Fruit fly (Drosophila melanogaster) whole organism, adult: ENCODE data around the gene Klp68D.

ENCODE experiments used
- CG11617 ChIP-seq: fragments of 200-800 bp; sonication (Bioruptor generic); optimal IDR thresholded peaks from 2 replicates; lab custom pipeline; 2017; ENCODE audit warnings: mild to moderate bottlenecking, missing biosample characterization, missing genetic modification reagents, missing genetic modification characterization
- CG12768 ChIP-seq: fragments of 200-800 bp; sonication (Bioruptor generic); optimal IDR thresholded peaks from 2 replicates; lab custom pipeline; 2017; ENCODE audit warnings: missing biosample characterization, missing genetic modification characterization, mild to moderate bottlenecking, moderate library complexity, missing genetic modification reagents
- CG14711 ChIP-seq: fragments of 200-800 bp; sonication (Bioruptor generic); optimal IDR thresholded peaks from 2 replicates; lab custom pipeline; 2018; ENCODE audit warnings: missing biosample characterization, mild to moderate bottlenecking, missing genetic modification characterization, moderate library complexity
- CG1620 ChIP-seq: fragments of 200-800 bp; sonication (Bioruptor generic); optimal IDR thresholded peaks from 2 replicates; lab custom pipeline; 2016; ENCODE audit warnings: missing biosample characterization, missing genetic modification characterization
- CG33017 ChIP-seq: fragments of 200-800 bp; sonication (Bioruptor generic); optimal IDR thresholded peaks from 2 replicates; lab custom pipeline; 2018; ENCODE audit warnings: missing biosample characterization, mild to moderate bottlenecking, missing genetic modification characterization, moderate library complexity
- CG5204 ChIP-seq: fragments of 200-800 bp; sonication (Bioruptor generic); optimal IDR thresholded peaks from 2 replicates; lab custom pipeline; 2016; ENCODE audit warnings: missing biosample characterization, missing genetic modification characterization
- CG7045 ChIP-seq: fragments of 200-800 bp; sonication (Bioruptor generic); optimal IDR thresholded peaks from 2 replicates; lab custom pipeline; 2017; ENCODE audit warnings: missing biosample characterization, mild to moderate bottlenecking, missing genetic modification characterization
- CG7101 ChIP-seq: fragments of 200-800 bp; sonication (Bioruptor generic); optimal IDR thresholded peaks from 2 replicates; lab custom pipeline; 2018; ENCODE audit warnings: missing biosample characterization, mild to moderate bottlenecking, missing genetic modification characterization, moderate library complexity
- Clk ChIP-seq: fragments of 200-800 bp; sonication (Bioruptor generic); optimal IDR thresholded peaks from 2 replicates; lab custom pipeline; 2017; ENCODE audit warnings: missing biosample characterization, missing genetic modification characterization
- Crg-1 ChIP-seq: fragments of 200-800 bp; sonication (Bioruptor generic); optimal IDR thresholded peaks from 2 replicates; lab custom pipeline; 2016; ENCODE audit warnings: missing biosample characterization, missing genetic modification characterization
- Hr96 ChIP-seq: fragments of 200-800 bp; sonication (Bioruptor generic); optimal IDR thresholded peaks from 2 replicates; lab custom pipeline; 2016; ENCODE audit warnings: missing biosample characterization, missing genetic modification characterization
- Mnt ChIP-seq: fragments of 200-800 bp; sonication (Bioruptor generic); optimal IDR thresholded peaks from 2 replicates; lab custom pipeline; 2016; ENCODE audit warnings: missing biosample characterization, mild to moderate bottlenecking, missing genetic modification characterization
- bab1 ChIP-seq: fragments of 200-800 bp; sonication (Bioruptor generic); optimal IDR thresholded peaks from 3 replicates; lab custom pipeline; 2019; ENCODE audit warnings: missing biosample characterization, mild to moderate bottlenecking, missing genetic modification characterization, moderate library complexity
- cic ChIP-seq: fragments of 200-800 bp; sonication (Bioruptor generic); optimal IDR thresholded peaks from 2 replicates; lab custom pipeline; 2017; ENCODE audit warnings: missing biosample characterization, mild to moderate bottlenecking, missing genetic modification characterization, moderate library complexity
- cnc ChIP-seq, 2 experiments: fragments of >200 bp; optimal IDR thresholded peaks; 2 replicates each; lab custom pipeline; 2017
- kay ChIP-seq: fragments of 200-800 bp; sonication (Bioruptor generic); peaks from one replicate; lab custom pipeline; 2016; ENCODE audit warnings: missing biosample characterization, missing genetic modification characterization, borderline replicate concordance
- ovo ChIP-seq: fragments of 200-800 bp; sonication (Bioruptor generic); optimal IDR thresholded peaks from 2 replicates; lab custom pipeline; 2016; ENCODE audit warnings: missing biosample characterization, missing genetic modification characterization
- pad ChIP-seq: fragments of 200-800 bp; sonication (Bioruptor generic); optimal IDR thresholded peaks from 3 replicates; lab custom pipeline; 2017; ENCODE audit warnings: missing biosample characterization, missing genetic modification characterization, mild to moderate bottlenecking, moderate library complexity, missing genetic modification reagents
- tj ChIP-seq: fragments of 200-800 bp; sonication (Bioruptor generic); optimal IDR thresholded peaks from 3 replicates; lab custom pipeline; 2017; ENCODE audit warnings: missing biosample characterization, mild to moderate bottlenecking, missing genetic modification characterization, moderate library complexity
- toe ChIP-seq: fragments of 200-800 bp; sonication (Bioruptor generic); optimal IDR thresholded peaks from 2 replicates; lab custom pipeline; 2016; ENCODE audit warnings: missing biosample characterization, missing genetic modification characterization

The Klp68D gene

dm6 chr3L:11772608-11773017 is 22.8 kb upstream of the Klp68D start:
- TF ChIP-seq CG12768 (GFP tag; lab: Kevin White, UChicago) (peak; percentile 23), bab1 (GFP tag; lab: Kevin White, UChicago) (no peak), Hr96 (GFP tag; lab: Kevin White, UChicago) (no peak), kay (GFP tag; lab: Kevin White, UChicago) (no peak), tj (GFP tag; lab: Kevin White, UChicago) (no peak), CG5204 (GFP tag; lab: Kevin White, UChicago) (no peak), CG33017 (no peak), Clk (no peak), CG7101 (tag; lab: Kevin White, UChicago) (peak; percentile 5), CG1620 (GFP tag; lab: Kevin White, UChicago) (no peak), ovo (no peak), Mnt (GFP tag; lab: Kevin White, UChicago) (peak; percentile 18), CG11617 (GFP tag; lab: Kevin White, UChicago) (no peak), cic (peak; percentile 64), pad (GFP tag; lab: Kevin White, UChicago) (no peak), CG14711 (tag; lab: Kevin White, UChicago) (no peak), CG7045 (no peak), toe (GFP tag; lab: Kevin White, UChicago) (no peak), Crg-1 (GFP tag; lab: Kevin White, UChicago) (no peak), cnc (optimal IDR thresholded peaks at IDR 0.05; lab: Kevin White, UChicago) (no peak)

- peak; percentile 2 for TF ChIP-seq Mnt (GFP tag; lab: Kevin White, UChicago)
- no peak for TF ChIP-seq ovo
- TF ChIP-seq cic = peak; percentile 69
- peak; percentile 19 for TF ChIP-seq CG7101 (tag; lab: Kevin White, UChicago)
- TF ChIP-seq CG14711 (tag; lab: Kevin White, UChicago) = no peak
- no peak for TF ChIP-seq toe (GFP tag; lab: Kevin White, UChicago)
- peak; percentile 46 for TF ChIP-seq CG12768 (GFP tag; lab: Kevin White, UChicago)
These were observed 21.6 kb upstream of the Klp68D start for dm6 chr3L:11773796-11774195.

- TF ChIP-seq ovo (no peak), CG5204 (GFP tag; lab: Kevin White, UChicago) (no peak), kay (GFP tag; lab: Kevin White, UChicago) (no peak), Hr96 (GFP tag; lab: Kevin White, UChicago) (no peak), Mnt (GFP tag; lab: Kevin White, UChicago) (no peak), pad (GFP tag; lab: Kevin White, UChicago) (no peak), CG7101 (tag; lab: Kevin White, UChicago) (no peak), CG12768 (GFP tag; lab: Kevin White, UChicago) (no peak), Clk (no peak), CG33017 (no peak), cic (no peak), CG11617 (GFP tag; lab: Kevin White, UChicago) (no peak), Crg-1 (GFP tag; lab: Kevin White, UChicago) (no peak)
These were observed 21.0 kb upstream of the Klp68D start, which contains the start of gene Tim13 for dm6 chr3L:11774401-11774800. TSS of gene Tim13 (minus strand) at chr3L:11774501.

dm6 chr3L:11776731-11777130 is 18.7 kb upstream of the Klp68D start, which contains the start of gene CG14131:
TSS of gene CG14131 (plus strand) at chr3L:11777073.
- TF ChIP-seq ovo (no peak), tj (GFP tag; lab: Kevin White, UChicago) (no peak), Clk (no peak), CG5204 (GFP tag; lab: Kevin White, UChicago) (no peak), CG14711 (tag; lab: Kevin White, UChicago) (no peak), Crg-1 (GFP tag; lab: Kevin White, UChicago) (no peak), CG11617 (GFP tag; lab: Kevin White, UChicago) (no peak), pad (GFP tag; lab: Kevin White, UChicago) (no peak), CG33017 (no peak), Mnt (GFP tag; lab: Kevin White, UChicago) (no peak), Hr96 (GFP tag; lab: Kevin White, UChicago) (no peak), CG12768 (GFP tag; lab: Kevin White, UChicago) (no peak), toe (GFP tag; lab: Kevin White, UChicago) (no peak), CG7045 (no peak), cic (peak; percentile 26), cnc (optimal IDR thresholded peaks at IDR 0.05; lab: Kevin White, UChicago) (no peak), CG7101 (tag; lab: Kevin White, UChicago) (peak; percentile 6), kay (GFP tag; lab: Kevin White, UChicago) (peak; percentile 60), CG1620 (GFP tag; lab: Kevin White, UChicago) (no peak)

- TF ChIP-seq Hr96 (GFP tag; lab: Kevin White, UChicago) (no peak), bab1 (GFP tag; lab: Kevin White, UChicago) (peak; percentile 14), tj (GFP tag; lab: Kevin White, UChicago) (peak; percentile 33), cic (peak; percentile 50), toe (GFP tag; lab: Kevin White, UChicago) (no peak), kay (GFP tag; lab: Kevin White, UChicago) (peak; percentile 21), CG1620 (GFP tag; lab: Kevin White, UChicago) (no peak), Mnt (GFP tag; lab: Kevin White, UChicago) (peak; percentile 14)
These were observed 18.0 kb upstream of the Klp68D start for dm6 chr3L:11777348-11777958.

- TF ChIP-seq CG7101 (tag; lab: Kevin White, UChicago) (peak; percentile 33), CG7045 (peak; percentile 16), toe (GFP tag; lab: Kevin White, UChicago) (peak; percentile 40), CG14711 (tag; lab: Kevin White, UChicago) (peak; percentile 66), CG12768 (GFP tag; lab: Kevin White, UChicago) (peak; percentile 32), tj (GFP tag; lab: Kevin White, UChicago) (no peak), Mnt (GFP tag; lab: Kevin White, UChicago) (no peak), CG33017 (peak; percentile 71)
These were observed 10.1 kb upstream of the Klp68D start for dm6 chr3L:11785291-11785690.
